Fruit fly (Drosophila melanogaster) whole organism, adult: ENCODE results near the gene RhoGAP15B.

Experiments
- CG11617 ChIP-seq: fragments of 200-800 bp; sonication (Bioruptor generic); optimal IDR thresholded peaks from 2 replicates; lab custom pipeline; 2017; ENCODE audit warnings: mild to moderate bottlenecking, missing biosample characterization, missing genetic modification reagents, missing genetic modification characterization
- CG1620 ChIP-seq: fragments of 200-800 bp; sonication (Bioruptor generic); optimal IDR thresholded peaks from 2 replicates; lab custom pipeline; 2016; ENCODE audit warnings: missing biosample characterization, missing genetic modification characterization
- CG33017 ChIP-seq: fragments of 200-800 bp; sonication (Bioruptor generic); optimal IDR thresholded peaks from 2 replicates; lab custom pipeline; 2018; ENCODE audit warnings: missing biosample characterization, mild to moderate bottlenecking, missing genetic modification characterization, moderate library complexity
- CG5204 ChIP-seq: fragments of 200-800 bp; sonication (Bioruptor generic); optimal IDR thresholded peaks from 2 replicates; lab custom pipeline; 2016; ENCODE audit warnings: missing biosample characterization, missing genetic modification characterization
- CG7045 ChIP-seq: fragments of 200-800 bp; sonication (Bioruptor generic); optimal IDR thresholded peaks from 2 replicates; lab custom pipeline; 2017; ENCODE audit warnings: missing biosample characterization, mild to moderate bottlenecking, missing genetic modification characterization
- CG7101 ChIP-seq: fragments of 200-800 bp; sonication (Bioruptor generic); optimal IDR thresholded peaks from 2 replicates; lab custom pipeline; 2018; ENCODE audit warnings: missing biosample characterization, mild to moderate bottlenecking, missing genetic modification characterization, moderate library complexity
- Clk ChIP-seq: fragments of 200-800 bp; sonication (Bioruptor generic); optimal IDR thresholded peaks from 2 replicates; lab custom pipeline; 2017; ENCODE audit warnings: missing biosample characterization, missing genetic modification characterization
- Crg-1 ChIP-seq: fragments of 200-800 bp; sonication (Bioruptor generic); optimal IDR thresholded peaks from 2 replicates; lab custom pipeline; 2016; ENCODE audit warnings: missing biosample characterization, missing genetic modification characterization
- Hr96 ChIP-seq: fragments of 200-800 bp; sonication (Bioruptor generic); optimal IDR thresholded peaks from 2 replicates; lab custom pipeline; 2016; ENCODE audit warnings: missing biosample characterization, missing genetic modification characterization
- Mnt ChIP-seq: fragments of 200-800 bp; sonication (Bioruptor generic); optimal IDR thresholded peaks from 2 replicates; lab custom pipeline; 2016; ENCODE audit warnings: missing biosample characterization, mild to moderate bottlenecking, missing genetic modification characterization
- bab1 ChIP-seq: fragments of 200-800 bp; sonication (Bioruptor generic); optimal IDR thresholded peaks from 3 replicates; lab custom pipeline; 2019; ENCODE audit warnings: missing biosample characterization, mild to moderate bottlenecking, missing genetic modification characterization, moderate library complexity
- cnc ChIP-seq, 2 experiments: fragments of >200 bp; optimal IDR thresholded peaks; 2 replicates each; lab custom pipeline; 2017
- kay ChIP-seq: fragments of 200-800 bp; sonication (Bioruptor generic); peaks from one replicate; lab custom pipeline; 2016; ENCODE audit warnings: missing biosample characterization, missing genetic modification characterization, borderline replicate concordance
- toe ChIP-seq: fragments of 200-800 bp; sonication (Bioruptor generic); optimal IDR thresholded peaks from 2 replicates; lab custom pipeline; 2016; ENCODE audit warnings: missing biosample characterization, missing genetic modification characterization

DNA sequence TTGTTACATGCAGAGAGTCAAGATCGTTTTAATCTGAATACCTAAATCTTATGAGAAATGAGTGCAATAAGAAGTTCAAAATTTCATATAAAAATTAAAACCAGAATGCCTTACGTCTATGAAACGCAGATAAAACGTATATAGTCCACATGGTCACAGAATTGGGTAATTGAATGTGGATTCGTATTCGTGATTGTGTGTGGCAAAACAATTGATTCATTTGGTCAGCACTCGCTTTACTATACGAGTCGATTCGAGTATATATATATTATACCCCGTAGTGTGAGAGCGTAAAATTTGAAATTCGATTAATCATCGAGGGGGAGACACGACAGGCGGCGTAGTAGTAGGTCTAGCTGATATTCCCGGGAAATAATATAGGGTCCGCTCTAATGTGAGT, 3.5 kb downstream of the RhoGAP15B start:
- TF ChIP-seq toe (no peak), Mnt (GFP tag; lab: Kevin White, UChicago) (peak; percentile 32), kay (GFP tag; lab: Kevin White, UChicago) (peak; percentile 88), CG1620 (no peak), cnc (optimal IDR thresholded peaks at IDR 0.05; lab: Kevin White, UChicago) (no peak), CG7045 (no peak), Crg-1 (GFP tag; lab: Kevin White, UChicago) (no peak), CG11617 (no peak), bab1 (GFP tag; lab: Kevin White, UChicago) (no peak), Clk (GFP tag; lab: Kevin White, UChicago) (no peak), CG5204 (GFP tag; lab: Kevin White, UChicago) (no peak), CG33017 (no peak), CG7101 (tag; lab: Kevin White, UChicago) (no peak), Hr96 (GFP tag; lab: Kevin White, UChicago) (no peak)
